Worm (Caenorhabditis elegans) whole organism, L1 larva: ENCODE results near the gene srh-265.

Experiments used
- C16A3.4 ChIP-seq: fragments of 150-350 bp; optimal IDR thresholded peaks from 2 replicates; lab custom pipeline; 2014; ENCODE audit warnings: missing biosample characterization, missing genetic modification characterization
- C34B4.2 ChIP-seq: sonication (generic microtip); optimal IDR thresholded peaks from 2 replicates; lab custom pipeline; 2017; ENCODE audit warnings: mild to moderate bottlenecking, missing genetic modification characterization, missing compliant biosample characterization
- F16B12.6 ChIP-seq: fragments of 150-350 bp; optimal IDR thresholded peaks from 2 replicates; lab custom pipeline; 2014; ENCODE audit warnings: missing biosample characterization, missing genetic modification characterization
- aha-1 ChIP-seq: fragments of 150-350 bp; optimal IDR thresholded peaks from 2 replicates; lab custom pipeline; 2014; ENCODE audit warnings: missing biosample characterization, missing genetic modification characterization
- ama-1 ChIP-seq: fragments of 150-350 bp; optimal IDR thresholded peaks from 2 replicates; lab custom pipeline; 2014
- blmp-1 ChIP-seq: fragments of 150-350 bp; optimal IDR thresholded peaks from 2 replicates; lab custom pipeline; 2014; ENCODE audit warnings: missing biosample characterization, missing genetic modification characterization
- ceh-82 ChIP-seq, 3 experiments: fragments of 150-350 bp in 1 of 3; sonication (generic microtip) in 2 of 3; optimal IDR thresholded peaks; 2 replicates each; lab custom pipeline; 2014 to 2017; ENCODE audit warnings: missing biosample characterization in 3 of 3, missing genetic modification characterization in 3 of 3
- ceh-88 ChIP-seq: fragments of 200-800 bp; sonication (Bioruptor generic); IDR thresholded peaks from 2 replicates; pipeline ENCODE4 v1.3.6; 2022; ENCODE audit warnings: missing genetic modification characterization, missing compliant biosample characterization
- ceh-90 ChIP-seq: sonication (generic microtip); optimal IDR thresholded peaks from 2 replicates; lab custom pipeline; 2016; ENCODE audit warnings: missing genetic modification characterization, missing compliant biosample characterization
- ces-1 ChIP-seq: fragments of 150-350 bp; optimal IDR thresholded peaks from 2 replicates; lab custom pipeline; 2014; ENCODE audit warnings: missing biosample characterization, missing genetic modification reagents, missing genetic modification characterization
- efl-1 ChIP-seq, 4 experiments: fragments of 150-350 bp; optimal IDR thresholded peaks in 3 of 4; peaks in 1 of 4; 1 replicate in 1 of 4; 2 replicates in 3 of 4; lab custom pipeline; 2014; ENCODE audit warnings: missing biosample characterization in 2 of 4, missing genetic modification characterization in 2 of 4, missing genetic modification reagents in 2 of 4
- elt-2 ChIP-seq: sonication (generic microtip); optimal IDR thresholded peaks from 2 replicates; lab custom pipeline; 2016; ENCODE audit warnings: missing genetic modification characterization, mild to moderate bottlenecking, inconsistent platforms, missing compliant biosample characterization, missing genetic modification reagents
- ets-5 ChIP-seq: fragments of 200-800 bp; sonication (Bioruptor generic); IDR thresholded peaks from 2 replicates; pipeline ENCODE4 v1.3.6; 2022; ENCODE audit warnings: missing genetic modification characterization, missing compliant biosample characterization
- fos-1 ChIP-seq: fragments of 150-350 bp; optimal IDR thresholded peaks from 2 replicates; lab custom pipeline; 2014; ENCODE audit warnings: missing biosample characterization, missing genetic modification characterization
- grh-1 ChIP-seq: fragments of 200-800 bp; sonication (Bioruptor generic); IDR thresholded peaks from 2 replicates; pipeline ENCODE4 v1.3.6; 2022; ENCODE audit warnings: missing genetic modification reagents, missing genetic modification characterization, missing compliant biosample characterization
- hlh-17 ChIP-seq: fragments of 200-800 bp; sonication (Bioruptor generic); optimal IDR thresholded peaks from 2 replicates; lab custom pipeline; 2018; ENCODE audit warnings: missing genetic modification characterization, mild to moderate bottlenecking, missing compliant biosample characterization, moderate library complexity, borderline replicate concordance
- hlh-4 ChIP-seq: sonication (generic microtip); optimal IDR thresholded peaks from 2 replicates; lab custom pipeline; 2016; ENCODE audit warnings: mild to moderate bottlenecking, missing genetic modification characterization, missing compliant biosample characterization
- hpl-2 ChIP-seq: fragments of 150-350 bp; optimal IDR thresholded peaks from 2 replicates; lab custom pipeline; 2014; ENCODE audit warnings: missing biosample characterization, missing genetic modification reagents, missing genetic modification characterization
- lin-35 ChIP-seq, 2 experiments: fragments of 150-350 bp; optimal IDR thresholded peaks; 2 replicates each; lab custom pipeline; 2014; ENCODE audit warnings: missing biosample characterization in 2 of 2, missing genetic modification characterization in 2 of 2, missing genetic modification reagents in 2 of 2
- lin-39 ChIP-seq: fragments of 150-350 bp; optimal IDR thresholded peaks from 2 replicates; lab custom pipeline; 2014; ENCODE audit warnings: missing biosample characterization, missing genetic modification reagents, missing genetic modification characterization
- mab-9 ChIP-seq: fragments of 200-800 bp; sonication (Bioruptor generic); IDR thresholded peaks from 2 replicates; pipeline ENCODE4 v1.3.6; 2022; ENCODE audit warnings: missing genetic modification reagents, missing genetic modification characterization, missing compliant biosample characterization
- mef-2 ChIP-seq: fragments of 150-350 bp; optimal IDR thresholded peaks from 2 replicates; lab custom pipeline; 2014; ENCODE audit warnings: missing biosample characterization, missing genetic modification characterization
- nhr-11 ChIP-seq: fragments of 150-350 bp; optimal IDR thresholded peaks from 2 replicates; lab custom pipeline; 2014; ENCODE audit warnings: missing biosample characterization, missing genetic modification characterization
- nhr-20 ChIP-seq: sonication (generic microtip); optimal IDR thresholded peaks from 2 replicates; lab custom pipeline; 2016; ENCODE audit warnings: mild to moderate bottlenecking, missing genetic modification characterization, missing compliant biosample characterization
- nhr-237 ChIP-seq: fragments of 150-350 bp; optimal IDR thresholded peaks from 2 replicates; lab custom pipeline; 2014; ENCODE audit warnings: missing biosample characterization, missing genetic modification characterization
- nhr-76 ChIP-seq: sonication (generic microtip); optimal IDR thresholded peaks from 2 replicates; lab custom pipeline; 2017; ENCODE audit warnings: missing biosample characterization, missing genetic modification characterization
- pag-3 ChIP-seq: sonication (generic microtip); optimal IDR thresholded peaks from 2 replicates; lab custom pipeline; 2017; ENCODE audit warnings: missing genetic modification characterization, mild to moderate bottlenecking, missing compliant biosample characterization, antibody characterized with exemption, borderline replicate concordance; ENCODE audit not compliant: insufficient read depth
- pqm-1 ChIP-seq: sonication (generic microtip); optimal IDR thresholded peaks from 3 replicates; lab custom pipeline; 2017; ENCODE audit warnings: missing biosample characterization, missing genetic modification characterization
- rnt-1 ChIP-seq: sonication (generic microtip); optimal IDR thresholded peaks from 2 replicates; lab custom pipeline; 2016; ENCODE audit warnings: mild to moderate bottlenecking, missing genetic modification characterization, moderate library complexity, missing compliant biosample characterization
- snpc-4 ChIP-seq: fragments of 150-350 bp; optimal IDR thresholded peaks from 2 replicates; lab custom pipeline; 2014; ENCODE audit warnings: missing biosample characterization, missing genetic modification characterization
- snu-23 ChIP-seq: sonication (generic microtip); optimal IDR thresholded peaks from 2 replicates; lab custom pipeline; 2016; ENCODE audit warnings: missing genetic modification characterization, missing compliant biosample characterization
- tbx-2 ChIP-seq: sonication (generic microtip); optimal IDR thresholded peaks from 2 replicates; lab custom pipeline; 2016; ENCODE audit warnings: missing genetic modification characterization, missing compliant biosample characterization
- tlp-1 ChIP-seq: fragments of 150-350 bp; optimal IDR thresholded peaks from 2 replicates; lab custom pipeline; 2014; ENCODE audit warnings: missing biosample characterization, missing genetic modification characterization
- unc-130 ChIP-seq: fragments of 150-350 bp; optimal IDR thresholded peaks from 2 replicates; lab custom pipeline; 2017; ENCODE audit warnings: missing biosample characterization, missing genetic modification characterization, inconsistent platforms
- unc-30 ChIP-seq: sonication (generic microtip); optimal IDR thresholded peaks from 2 replicates; lab custom pipeline; 2017; ENCODE audit warnings: missing biosample characterization, missing genetic modification characterization
- unc-62 ChIP-seq: fragments of 150-350 bp; optimal IDR thresholded peaks from 2 replicates; lab custom pipeline; 2014; ENCODE audit warnings: missing biosample characterization, missing genetic modification reagents, missing genetic modification characterization
- unc-86 ChIP-seq: sonication (generic microtip); optimal IDR thresholded peaks from 2 replicates; lab custom pipeline; 2016; ENCODE audit warnings: missing genetic modification characterization, missing compliant biosample characterization
- xbp-1 ChIP-seq: sonication (generic microtip); optimal IDR thresholded peaks from 2 replicates; lab custom pipeline; 2016; ENCODE audit warnings: missing genetic modification characterization, missing compliant biosample characterization

Gene srh-265

DNA sequence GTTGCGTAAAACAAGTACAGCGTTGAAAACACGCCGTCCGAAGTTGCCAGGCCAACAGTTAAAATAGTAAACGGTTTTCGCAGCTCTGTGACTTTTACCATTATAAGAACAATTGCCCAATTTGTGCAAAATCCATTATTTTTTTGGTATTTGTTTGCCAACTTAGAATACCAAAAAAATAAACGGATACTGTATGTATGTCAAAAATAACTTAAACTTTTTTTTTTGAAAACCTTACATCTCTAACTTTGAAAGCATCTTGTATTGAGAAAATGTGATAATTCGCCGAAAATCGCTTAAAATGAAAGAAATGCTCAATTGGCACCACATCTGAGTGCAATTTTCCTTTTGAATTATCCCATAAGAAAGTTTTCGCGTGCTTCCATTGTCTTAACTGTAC, 17.3 kb upstream of the srh-265 start, which contains the start of gene fbxa-199:
fbxa-199 (minus strand) TSS at position 101 of the 400 bp plus-strand sequence.
- no peak for TF ChIP-seq pag-3
- no peak for TF ChIP-seq lin-35 (GFP tag; optimal IDR thresholded peaks at IDR 0.05; lab: Kevin White, UChicago)
- no peak for TF ChIP-seq hlh-17 (GFP tag; lab: Kevin White, UChicago)
- no peak for TF ChIP-seq ets-5
- no peak for TF ChIP-seq unc-30 (tag; lab: Kevin White, UChicago)
- TF ChIP-seq snu-23, result no peak
- TF ChIP-seq unc-62 (GFP tag; lab: Kevin White, UChicago), result no peak
- TF ChIP-seq nhr-20 (tag; lab: Kevin White, UChicago), result no peak
- TF ChIP-seq, all 84 proteins: peak for 0

DNA sequence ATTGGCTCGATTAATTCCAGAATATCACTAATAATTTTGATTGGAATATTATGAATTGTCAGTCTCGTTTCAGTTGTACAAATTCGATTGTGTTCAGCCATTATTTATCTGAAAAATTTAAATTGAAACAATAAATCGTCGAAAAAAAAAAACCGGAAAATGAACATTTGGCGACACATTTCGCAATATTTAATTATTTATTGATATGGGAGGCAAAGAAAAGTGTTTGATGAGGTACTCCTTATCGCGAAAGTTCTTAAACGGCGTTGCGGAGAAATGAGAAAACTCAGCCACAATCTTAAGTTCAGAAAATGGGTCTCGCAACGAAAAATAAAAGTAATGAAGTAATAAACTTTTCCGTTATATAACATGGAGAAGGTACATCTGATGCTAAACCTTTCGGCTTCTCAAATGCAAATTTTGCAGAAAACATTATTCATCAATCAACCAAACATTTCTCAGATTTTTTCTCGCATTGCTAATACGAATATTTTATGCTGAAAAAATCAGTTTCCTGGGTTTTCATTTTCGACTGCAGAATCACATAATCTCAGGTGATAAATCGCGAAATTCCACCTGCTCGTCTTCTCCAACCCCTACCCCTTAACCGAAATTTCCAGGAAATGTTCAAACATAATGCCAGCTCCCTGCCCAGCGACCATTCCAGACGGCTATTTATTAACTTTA, 16.2 kb upstream of the srh-265 start, which contains the start of the genes T06E6.15 and sri-7:
T06E6.15 (minus strand) TSS at position 101 of the 687 bp plus-strand sequence.
sri-7 (plus strand) TSS at position 637 of the 687 bp plus-strand sequence.
- TF ChIP-seq blmp-1 (tag; lab: Kevin White, UChicago), result no peak
- TF ChIP-seq hlh-4 (tag; lab: Kevin White, UChicago), result peak; percentile 89
- no peak for TF ChIP-seq xbp-1 (tag; lab: Kevin White, UChicago)
- no peak for TF ChIP-seq efl-1 (optimal IDR thresholded peaks at IDR 0.05; lab: Kevin White, UChicago)
- peak in 1 of 2 experiments; percentile 40 for TF ChIP-seq efl-1 (GFP tag; optimal IDR thresholded peaks at IDR 0.05 in 1 of 2; lab: Kevin White, UChicago)

DNA sequence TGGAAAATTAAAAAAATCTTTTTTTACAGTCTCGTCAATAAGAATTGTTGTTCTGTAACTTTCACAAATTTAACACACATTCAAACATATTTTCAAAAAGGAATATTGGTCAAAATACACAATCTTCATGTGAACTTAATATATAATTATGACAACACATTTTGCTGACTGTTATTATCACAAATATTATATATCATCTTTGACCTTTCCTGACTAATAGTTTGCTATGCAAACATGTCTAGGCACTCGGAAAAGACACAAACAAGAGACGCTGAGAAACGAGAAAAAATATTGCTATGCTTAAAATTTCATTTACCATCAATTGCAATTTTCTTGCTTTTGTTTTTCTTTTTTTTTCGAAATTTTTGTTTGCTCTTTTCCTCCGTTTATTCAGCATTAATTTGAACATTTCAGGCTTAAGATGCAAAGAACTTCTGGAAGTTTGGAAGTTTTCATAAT, 14.2 kb upstream of the srh-265 start, which contains the start of gene fbxa-135:
fbxa-135 (plus strand) TSS at position 409 of the 459 bp plus-strand sequence.
- TF ChIP-seq tlp-1 (tag; lab: Kevin White, UChicago) (no peak), fos-1 (tag; lab: Kevin White, UChicago) (no peak), hpl-2 (GFP tag; lab: Kevin White, UChicago) (no peak), grh-1 (GFP tag; lab: Robert Waterston, UW) (no peak), elt-2 (peak; percentile 3), nhr-237 (tag; lab: Kevin White, UChicago) (no peak), tbx-2 (no peak)

DNA sequence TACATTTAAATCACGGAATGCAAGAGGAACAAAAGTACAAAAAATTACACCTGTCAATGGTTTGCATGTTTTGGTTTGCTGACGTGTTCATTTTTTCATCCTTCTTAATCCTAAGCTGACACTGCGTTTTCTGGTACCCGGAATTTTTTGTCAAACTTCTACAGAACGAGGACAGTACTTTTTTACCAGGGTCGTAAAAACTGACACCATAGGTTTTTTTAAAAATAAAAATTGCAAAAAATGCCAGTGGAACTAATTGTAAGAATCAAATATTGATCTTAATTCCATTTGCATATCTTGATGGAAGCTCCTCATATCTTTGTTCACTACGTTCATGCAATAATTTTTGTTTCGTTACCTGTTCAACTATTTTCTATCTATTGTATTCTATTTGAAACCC, 11.2 kb upstream of the srh-265 start, which contains the start of gene srh-258:
srh-258 (plus strand) TSS at position 301 of the 400 bp plus-strand sequence.
- no peak for TF ChIP-seq ceh-88 (GFP tag; lab: Robert Waterston, UW)
- TF ChIP-seq ama-1 (lab: Kevin White, UChicago), result no peak
- no peak for TF ChIP-seq tlp-1 (tag; lab: Kevin White, UChicago)
- TF ChIP-seq rnt-1 (tag; lab: Kevin White, UChicago), result no peak
- TF ChIP-seq snpc-4 (tag; lab: Kevin White, UChicago), result no peak
- TF ChIP-seq ceh-90 (tag; lab: Kevin White, UChicago), result no peak
- TF ChIP-seq unc-86, result no peak
- TF ChIP-seq C16A3.4 (tag; lab: Kevin White, UChicago), result no peak
- no peak for TF ChIP-seq ceh-82 (tag; optimal IDR thresholded peaks at IDR 0.05; lab: Kevin White, UChicago)
- TF ChIP-seq tbx-2, result no peak
- no peak for TF ChIP-seq mef-2
- no peak for TF ChIP-seq nhr-76 (tag; lab: Kevin White, UChicago)
- no peak for TF ChIP-seq F16B12.6 (tag; lab: Kevin White, UChicago)

DNA sequence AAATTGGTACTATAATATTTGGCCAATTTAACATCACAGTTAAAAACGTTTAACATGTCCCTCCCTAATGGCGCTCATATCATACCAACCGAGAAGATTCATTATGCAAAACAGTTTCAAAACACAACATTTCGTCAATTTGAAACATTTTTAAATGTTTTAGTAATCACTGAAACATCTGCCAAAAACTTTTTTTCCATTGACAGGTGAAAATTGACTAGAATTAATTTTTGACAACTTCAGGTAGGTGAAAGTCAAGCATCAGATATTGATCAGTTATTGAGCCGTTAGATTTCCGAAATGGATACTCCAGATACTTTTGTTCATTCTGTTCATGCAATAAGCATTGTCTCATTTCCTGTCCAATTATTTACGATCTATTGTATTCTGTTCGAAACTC, 9.1 kb upstream of the srh-265 start, which contains the start of gene srh-257:
srh-257 (plus strand) TSS at position 301 of the 400 bp plus-strand sequence.
- TF ChIP-seq lin-39 (tag; lab: Kevin White, UChicago) (no peak), mab-9 (GFP tag; lab: Robert Waterston, UW) (no peak), hlh-17 (GFP tag; lab: Kevin White, UChicago) (no peak), ces-1 (GFP tag; lab: Kevin White, UChicago) (no peak), elt-2 (no peak), C16A3.4 (tag; lab: Kevin White, UChicago) (no peak), unc-130 (tag; lab: Kevin White, UChicago) (no peak), lin-35 (GFP tag; optimal IDR thresholded peaks at IDR 0.05; lab: Kevin White, UChicago) (no peak), mef-2 (no peak), aha-1 (tag; lab: Kevin White, UChicago) (no peak), tlp-1 (tag; lab: Kevin White, UChicago) (no peak), nhr-237 (tag; lab: Kevin White, UChicago) (no peak), nhr-11 (no peak), blmp-1 (tag; lab: Kevin White, UChicago) (no peak), C34B4.2 (no peak), pqm-1 (tag; lab: Kevin White, UChicago) (no peak)
- TF ChIP-seq, all 84 proteins: peak for 0
